Worm (Caenorhabditis elegans) whole organism, young adult: ENCODE measurements around the gene droe-4.

Experiments used
- B0261.1 ChIP-seq: sonication (generic microtip); optimal IDR thresholded peaks from 2 replicates; lab custom pipeline; 2016; ENCODE audit warnings: mild to moderate bottlenecking, missing genetic modification characterization, moderate library complexity, missing compliant biosample characterization
- C06A6.2 ChIP-seq: fragments of 200-800 bp; sonication (Bioruptor generic); conservative IDR thresholded peaks from 2 replicates; pipeline ENCODE4 v1.3.6; 2022; ENCODE audit warnings: missing genetic modification characterization, missing compliant biosample characterization
- C17E4.6 ChIP-seq: fragments of 200-800 bp; sonication (Bioruptor generic); IDR thresholded peaks from 2 replicates; pipeline ENCODE4 v1.3.6; 2022; ENCODE audit warnings: missing genetic modification reagents, missing genetic modification characterization, missing compliant biosample characterization
- F55B11.4 ChIP-seq: sonication (generic microtip); optimal IDR thresholded peaks from 2 replicates; lab custom pipeline; 2016; ENCODE audit warnings: missing compliant biosample characterization, missing genetic modification characterization, borderline replicate concordance; ENCODE audit not compliant: insufficient read depth
- F57A8.1 ChIP-seq: fragments of 200-800 bp; sonication (Bioruptor generic); optimal IDR thresholded peaks from 2 replicates; lab custom pipeline; 2018; ENCODE audit warnings: mild to moderate bottlenecking, missing genetic modification characterization, moderate library complexity, missing compliant biosample characterization
- T07F8.4 ChIP-seq: sonication (generic microtip); optimal IDR thresholded peaks from 2 replicates; lab custom pipeline; 2016; ENCODE audit warnings: mild to moderate bottlenecking, missing genetic modification characterization, moderate library complexity, missing compliant biosample characterization
- T26A5.8 ChIP-seq: sonication (generic microtip); optimal IDR thresholded peaks from 2 replicates; lab custom pipeline; 2016; ENCODE audit warnings: missing genetic modification characterization, missing compliant biosample characterization
- Y53F4B.3 ChIP-seq: fragments of 200-800 bp; sonication (Bioruptor generic); IDR thresholded peaks from 2 replicates; pipeline ENCODE4 v1.3.6; 2022; ENCODE audit warnings: missing genetic modification reagents, missing genetic modification characterization, missing compliant biosample characterization
- Y53G8AR.9 ChIP-seq: fragments of 200-800 bp; sonication (Bioruptor generic); conservative IDR thresholded peaks from 2 replicates; pipeline ENCODE4 v1.3.6; 2022; ENCODE audit warnings: missing genetic modification reagents, missing genetic modification characterization, missing compliant biosample characterization
- Y79H2A.3 ChIP-seq: fragments of 200-800 bp; sonication (Bioruptor generic); conservative IDR thresholded peaks from 2 replicates; pipeline ENCODE4 v1.3.6; 2022; ENCODE audit warnings: missing genetic modification reagents, missing genetic modification characterization, missing compliant biosample characterization
- ZK185.1 ChIP-seq: sonication (generic microtip); optimal IDR thresholded peaks from 2 replicates; lab custom pipeline; 2016; ENCODE audit warnings: mild to moderate bottlenecking, missing genetic modification characterization, missing compliant biosample characterization; ENCODE audit not compliant: poor library complexity, severe bottlenecking
- akir-1 ChIP-seq: fragments of 200-800 bp; sonication (Bioruptor generic); optimal IDR thresholded peaks from 2 replicates; lab custom pipeline; 2018; ENCODE audit warnings: mild to moderate bottlenecking, missing genetic modification characterization, moderate library complexity, missing compliant biosample characterization
- atf-7 ChIP-seq: sonication (generic microtip); optimal IDR thresholded peaks from 2 replicates; lab custom pipeline; 2017; ENCODE audit warnings: mild to moderate bottlenecking, missing genetic modification characterization, missing compliant biosample characterization
- bed-2 ChIP-seq: fragments of 200-800 bp; sonication (Bioruptor generic); IDR thresholded peaks from 2 replicates; pipeline ENCODE4 v1.3.6; 2022; ENCODE audit warnings: missing genetic modification reagents, missing genetic modification characterization, missing compliant biosample characterization
- cebp-2 ChIP-seq: fragments of 200-800 bp; sonication (Bioruptor generic); IDR thresholded peaks from 2 replicates; pipeline ENCODE4 v1.3.6; 2022; ENCODE audit warnings: missing genetic modification characterization, missing compliant biosample characterization
- ceh-27 ChIP-seq: fragments of 200-800 bp; sonication (Bioruptor generic); optimal IDR thresholded peaks from 2 replicates; lab custom pipeline; 2018; ENCODE audit warnings: mild to moderate bottlenecking, missing genetic modification characterization, moderate library complexity, missing compliant biosample characterization
- ceh-58 ChIP-seq: fragments of 200-800 bp; sonication (Bioruptor generic); IDR thresholded peaks from 2 replicates; pipeline ENCODE4 v1.3.6; 2022; ENCODE audit warnings: missing genetic modification characterization, missing compliant biosample characterization
- ceh-91 ChIP-seq: fragments of 200-800 bp; sonication (Bioruptor generic); IDR thresholded peaks from 2 replicates; pipeline ENCODE4 v1.3.6; 2022; ENCODE audit warnings: missing genetic modification reagents, missing genetic modification characterization, missing compliant biosample characterization
- die-1 ChIP-seq: sonication (generic microtip); optimal IDR thresholded peaks from 2 replicates; lab custom pipeline; 2016; ENCODE audit warnings: missing genotype, mild to moderate bottlenecking, missing genetic modification characterization, missing compliant biosample characterization
- dpl-1 ChIP-seq: fragments of 150-350 bp; optimal IDR thresholded peaks from 2 replicates; lab custom pipeline; 2014; ENCODE audit warnings: missing biosample characterization, missing genetic modification reagents, missing genetic modification characterization
- efl-1 ChIP-seq: fragments of 150-350 bp; optimal IDR thresholded peaks from 2 replicates; lab custom pipeline; 2014; ENCODE audit warnings: missing biosample characterization, missing genetic modification reagents, missing genetic modification characterization
- hlh-26 ChIP-seq: fragments of 200-800 bp; sonication (Bioruptor generic); conservative IDR thresholded peaks from 2 replicates; pipeline ENCODE4 v1.3.6; 2022; ENCODE audit warnings: missing genetic modification reagents, missing genetic modification characterization, missing compliant biosample characterization
- hmg-1.2 ChIP-seq: fragments of 200-800 bp; sonication (Bioruptor generic); IDR thresholded peaks from 2 replicates; pipeline ENCODE4 v1.3.6; 2022; ENCODE audit warnings: missing genetic modification reagents, missing genetic modification characterization, missing compliant biosample characterization
- hrde-1 ChIP-seq: sonication (generic microtip); optimal IDR thresholded peaks from 2 replicates; lab custom pipeline; 2016; ENCODE audit warnings: missing genetic modification characterization, mild to moderate bottlenecking, missing compliant biosample characterization, moderate library complexity, missing genotype, missing genetic modification reagents, borderline replicate concordance
- hsf-1 ChIP-seq: fragments of 200-800 bp; sonication (Bioruptor generic); IDR thresholded peaks from 2 replicates; pipeline ENCODE4 v1.3.6; 2022; ENCODE audit warnings: missing genetic modification reagents, missing genetic modification characterization, missing compliant biosample characterization
- let-526 ChIP-seq: fragments of 200-800 bp; sonication (Bioruptor generic); IDR thresholded peaks from 2 replicates; pipeline ENCODE4 v1.3.6; 2022; ENCODE audit warnings: missing genetic modification reagents, missing genetic modification characterization, missing compliant biosample characterization
- let-607 ChIP-seq, 2 experiments: fragments of 200-800 bp in 1 of 2; sonication (Bioruptor generic) in 1 of 2; sonication (generic microtip) in 1 of 2; optimal IDR thresholded peaks; 2 replicates each; lab custom pipeline; 2016 to 2018; ENCODE audit warnings: mild to moderate bottlenecking in 2 of 2, missing compliant biosample characterization in 2 of 2, missing genetic modification characterization in 2 of 2, moderate library complexity in 2 of 2, missing genotype in 1 of 2
- lin-35 ChIP-seq, 3 experiments: fragments of 150-350 bp in 2 of 3; sonication (generic microtip) in 1 of 3; optimal IDR thresholded peaks; 2 replicates each; lab custom pipeline; 2014 to 2018; ENCODE audit warnings: missing biosample characterization in 3 of 3, missing genetic modification characterization in 3 of 3, missing genetic modification reagents in 3 of 3
- lin-40 ChIP-seq: sonication (generic microtip); optimal IDR thresholded peaks from 2 replicates; lab custom pipeline; 2016; ENCODE audit warnings: missing genetic modification characterization, mild to moderate bottlenecking, missing compliant biosample characterization, missing genotype, missing genetic modification reagents
- lir-1 ChIP-seq: fragments of 200-800 bp; sonication (Bioruptor generic); conservative IDR thresholded peaks from 2 replicates; pipeline ENCODE4 v1.3.6; 2022; ENCODE audit warnings: missing genetic modification reagents, missing genetic modification characterization, missing compliant biosample characterization
- lsl-1 ChIP-seq: fragments of 200-800 bp; sonication (Bioruptor generic); optimal IDR thresholded peaks from 2 replicates; lab custom pipeline; 2018; ENCODE audit warnings: mild to moderate bottlenecking, missing genetic modification characterization, moderate library complexity, missing compliant biosample characterization
- madf-3 ChIP-seq: fragments of 200-800 bp; sonication (Bioruptor generic); IDR thresholded peaks from 2 replicates; pipeline ENCODE4 v1.3.6; 2022; ENCODE audit warnings: missing genetic modification reagents, missing genetic modification characterization, missing compliant biosample characterization
- nfya-1 ChIP-seq: sonication (generic microtip); optimal IDR thresholded peaks from 2 replicates; lab custom pipeline; 2017; ENCODE audit warnings: antibody characterized with exemption, missing compliant biosample characterization, missing genetic modification characterization, borderline replicate concordance; ENCODE audit not compliant: insufficient read depth
- nhr-27 ChIP-seq: fragments of 200-800 bp; sonication (Bioruptor generic); optimal IDR thresholded peaks from 2 replicates; lab custom pipeline; 2018; ENCODE audit warnings: mild to moderate bottlenecking, missing genetic modification characterization, moderate library complexity, missing compliant biosample characterization
- pbrm-1 ChIP-seq: fragments of 200-800 bp; sonication (Bioruptor generic); IDR thresholded peaks from 2 replicates; pipeline ENCODE4 v1.3.6; 2022; ENCODE audit warnings: missing genetic modification reagents, missing genetic modification characterization, missing compliant biosample characterization
- rcor-1 ChIP-seq: fragments of 200-800 bp; sonication (Bioruptor generic); IDR thresholded peaks from 2 replicates; pipeline ENCODE4 v1.3.6; 2022; ENCODE audit warnings: missing genetic modification reagents, missing genetic modification characterization, missing compliant biosample characterization
- rpc-1 ChIP-seq, 2 experiments: fragments of 150-350 bp in 1 of 2; sonication (generic microtip) in 1 of 2; optimal IDR thresholded peaks; 2 replicates each; lab custom pipeline; 2014 to 2018; ENCODE audit warnings: missing biosample characterization in 1 of 2, missing genetic modification characterization in 1 of 2, missing genetic modification reagents in 1 of 2, missing genotype in 1 of 2
- sea-2 ChIP-seq: fragments of 200-800 bp; sonication (Bioruptor generic); IDR thresholded peaks from 2 replicates; pipeline ENCODE4 v1.3.6; 2022; ENCODE audit warnings: missing genetic modification characterization, missing compliant biosample characterization
- snpc-1.3 ChIP-seq: sonication (generic microtip); optimal IDR thresholded peaks from 2 replicates; lab custom pipeline; 2017; ENCODE audit warnings: missing genetic modification characterization, mild to moderate bottlenecking, missing compliant biosample characterization, antibody characterized with exemption, moderate library complexity, missing genotype, missing genetic modification reagents; ENCODE audit not compliant: insufficient read depth
- snpc-4 ChIP-seq, 5 experiments: fragments of 150-350 bp in 1 of 5; sonication (generic microtip) in 4 of 5; optimal IDR thresholded peaks; 2 replicates each; lab custom pipeline; 2014 to 2018; ENCODE audit warnings: missing genetic modification characterization in 5 of 5, missing biosample characterization in 3 of 5, antibody characterized with exemption in 2 of 5, mild to moderate bottlenecking in 2 of 5, missing compliant biosample characterization in 2 of 5, missing genotype in 2 of 5, moderate library complexity in 2 of 5, missing genetic modification reagents in 1 of 5
- tbp1 ChIP-seq: fragments of 200-800 bp; sonication (Bioruptor generic); optimal IDR thresholded peaks from 2 replicates; lab custom pipeline; 2018; ENCODE audit warnings: mild to moderate bottlenecking, missing genetic modification characterization, missing compliant biosample characterization
- unc-130 ChIP-seq: sonication (generic microtip); optimal IDR thresholded peaks from 2 replicates; lab custom pipeline; 2016; ENCODE audit warnings: missing genetic modification reagents, missing genetic modification characterization, missing compliant biosample characterization
- xnd-1 ChIP-seq: sonication (generic microtip); optimal IDR thresholded peaks from 2 replicates; lab custom pipeline; 2016; ENCODE audit warnings: missing genotype, missing genetic modification reagents, missing genetic modification characterization, missing compliant biosample characterization
- zim-3 ChIP-seq: sonication (generic microtip); optimal IDR thresholded peaks from 2 replicates; lab custom pipeline; 2017; ENCODE audit warnings: mild to moderate bottlenecking, missing genetic modification characterization, moderate library complexity, missing compliant biosample characterization
- ztf-18 ChIP-seq: sonication (generic microtip); optimal IDR thresholded peaks from 2 replicates; lab custom pipeline; 2016; ENCODE audit warnings: missing genotype, mild to moderate bottlenecking, missing genetic modification characterization, missing compliant biosample characterization
- ztf-25 ChIP-seq: fragments of 200-800 bp; sonication (Bioruptor generic); IDR thresholded peaks from 2 replicates; pipeline ENCODE4 v1.3.6; 2022; ENCODE audit warnings: missing genetic modification reagents, missing genetic modification characterization, missing compliant biosample characterization

droe-4 gene

ce11 chrV:14008353-14008859 is 15.9 kb downstream of the droe-4 start (continued):
- TF ChIP-seq T26A5.8 (tag; lab: Kevin White, UChicago): peak; percentile 51
- no peak for TF ChIP-seq hrde-1 (tag; lab: Kevin White, UChicago)
- TF ChIP-seq ceh-91: no peak
- TF ChIP-seq C17E4.6 (GFP tag; lab: Robert Waterston, UW): 0 out of 2 replicates have a peak, but pooled peaks have one; percentile 27
- TF ChIP-seq zim-3: peak; percentile 27
- no peak for TF ChIP-seq tbp1 (GFP tag; lab: Kevin White, UChicago)
- no peak for TF ChIP-seq F57A8.1 (GFP tag; lab: Kevin White, UChicago)
- no peak for TF ChIP-seq ceh-27 (GFP tag; lab: Kevin White, UChicago)
- no peak for TF ChIP-seq Y79H2A.3
- no peak for TF ChIP-seq Y53F4B.3
- TF ChIP-seq nfya-1: no peak
- TF ChIP-seq ztf-18: peak; percentile 37
- TF ChIP-seq xnd-1 (tag; lab: Kevin White, UChicago): no peak
- no peak for TF ChIP-seq B0261.1
- TF ChIP-seq let-607 (tag; optimal IDR thresholded peaks at IDR 0.05; lab: Kevin White, UChicago): peak; percentile 65 to 79
- TF ChIP-seq ZK185.1 (tag; lab: Kevin White, UChicago): no peak
- no peak for TF ChIP-seq bed-2 (GFP tag; lab: Robert Waterston, UW)
- peak; percentile 59; the same call in 1 of the 2 replicates for TF ChIP-seq pbrm-1 (GFP tag; lab: Robert Waterston, UW)
- TF ChIP-seq lsl-1: no peak
- TF ChIP-seq ztf-25 (GFP tag; lab: Robert Waterston, UW): no peak
- no peak for TF ChIP-seq let-526 (GFP tag; lab: Robert Waterston, UW)
- no peak for TF ChIP-seq ceh-58 (GFP tag; lab: Robert Waterston, UW)
- no peak for TF ChIP-seq unc-130 (GFP tag; lab: Kevin White, UChicago)
- TF ChIP-seq F55B11.4 (tag; lab: Kevin White, UChicago): no peak
- TF ChIP-seq atf-7 (tag; lab: Kevin White, UChicago): peak; percentile 12
- no peak for TF ChIP-seq cebp-2 (GFP tag; lab: Robert Waterston, UW)
- TF ChIP-seq die-1 (tag; lab: Kevin White, UChicago): peak; percentile 30
- TF ChIP-seq sea-2 (GFP tag; lab: Robert Waterston, UW): no peak
- TF ChIP-seq akir-1 (GFP tag; lab: Kevin White, UChicago): no peak
- peak; percentile 8; the same call in 1 of the 2 replicates for TF ChIP-seq hmg-1.2
- no peak for TF ChIP-seq snpc-4 (GFP tag; optimal IDR thresholded peaks at IDR 0.05; lab: Kevin White, UChicago)
- peak in 1 of 4 experiments; percentile 24 for TF ChIP-seq snpc-4 (tag; optimal IDR thresholded peaks at IDR 0.05; lab: Kevin White, UChicago)
- no peak for TF ChIP-seq T07F8.4
- TF ChIP-seq rpc-1 (optimal IDR thresholded peaks at IDR 0.05; lab: Kevin White, UChicago): no peak
- TF ChIP-seq rpc-1 (tag; optimal IDR thresholded peaks at IDR 0.05; lab: Kevin White, UChicago): no peak
- TF ChIP-seq dpl-1 (GFP tag; lab: Kevin White, UChicago): no peak
- TF ChIP-seq lin-40 (tag; lab: Kevin White, UChicago): peak; percentile 36
- peak; percentile 53; the same call in 1 of the 2 replicates for TF ChIP-seq hsf-1 (GFP tag; lab: Robert Waterston, UW)
- TF ChIP-seq snpc-1.3 (tag; lab: Kevin White, UChicago): peak; percentile 37
- no peak for TF ChIP-seq nhr-27 (tag; lab: Kevin White, UChicago)
- TF ChIP-seq C06A6.2 (GFP tag; lab: Robert Waterston, UW): no peak
- TF ChIP-seq lir-1 (GFP tag; lab: Robert Waterston, UW): no peak
- TF ChIP-seq Y53G8AR.9 (GFP tag; lab: Robert Waterston, UW): peak; percentile 61
- no peak for TF ChIP-seq efl-1 (GFP tag; lab: Kevin White, UChicago)
- TF ChIP-seq madf-3: peak; percentile 72; the same call in 1 of the 2 replicates
- peak in 1 of 3 experiments; percentile 33 for TF ChIP-seq lin-35 (GFP tag; optimal IDR thresholded peaks at IDR 0.05; lab: Kevin White, UChicago)
- TF ChIP-seq rcor-1 (GFP tag; lab: Robert Waterston, UW): peak; percentile 41
- no peak for TF ChIP-seq hlh-26 (GFP tag; lab: Robert Waterston, UW)
